Worm (Caenorhabditis elegans): ENCODE results near the gene ifo-1.

The ifo-1 gene

DNA sequence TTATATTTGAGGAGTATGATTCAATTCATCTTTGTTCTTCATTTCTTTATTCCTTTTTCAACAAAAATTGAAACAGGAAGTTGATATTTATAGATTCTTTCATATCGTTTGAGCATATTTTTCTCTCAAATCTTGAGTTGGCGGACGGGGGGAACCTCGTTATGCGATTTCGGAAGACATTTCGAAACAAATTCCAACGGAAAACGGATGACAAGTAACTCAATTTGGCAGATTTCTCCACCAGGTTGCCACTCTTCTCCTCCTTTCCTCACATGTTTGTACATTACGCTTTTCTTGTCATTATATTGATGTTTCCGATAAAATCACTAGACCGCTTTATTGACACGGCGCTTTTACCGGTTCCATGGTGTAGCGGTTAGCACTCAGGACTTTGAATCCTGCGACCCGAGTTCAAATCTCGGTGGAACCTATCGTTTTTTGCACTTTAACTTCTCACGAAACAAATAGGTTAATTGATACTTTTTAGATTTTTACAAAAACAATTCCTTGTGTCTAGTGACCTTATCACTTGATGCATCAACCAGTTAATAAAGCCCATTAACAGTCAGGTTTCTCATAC, 51.4 kb downstream of the ifo-1 start:
- TF ChIP-seq unc-62 (GFP tag; optimal IDR thresholded peaks at IDR 0.05) = no peak
